Worm (Caenorhabditis elegans) whole organism, L2 larva: ENCODE measurements around the gene R11G1.2.

Experiments used
- R02D3.7 ChIP-seq: fragments of 150-350 bp; optimal IDR thresholded peaks from 2 replicates; lab custom pipeline; 2014; ENCODE audit warnings: missing biosample characterization, missing genetic modification characterization
- elt-3 ChIP-seq: sonication (generic microtip); optimal IDR thresholded peaks from 2 replicates; lab custom pipeline; 2017; ENCODE audit warnings: missing biosample characterization, missing genetic modification characterization
- fos-1 ChIP-seq: fragments of 150-350 bp; optimal IDR thresholded peaks from 2 replicates; lab custom pipeline; 2014; ENCODE audit warnings: missing biosample characterization, missing genetic modification characterization
- gmeb-1 ChIP-seq: fragments of 150-350 bp; optimal IDR thresholded peaks from 2 replicates; lab custom pipeline; 2014; ENCODE audit warnings: missing biosample characterization, missing genetic modification characterization
- lin-39 ChIP-seq: fragments of 150-350 bp; optimal IDR thresholded peaks from 2 replicates; lab custom pipeline; 2014; ENCODE audit warnings: missing biosample characterization, missing genetic modification reagents, missing genetic modification characterization
- nhr-11 ChIP-seq: fragments of 150-350 bp; optimal IDR thresholded peaks from 2 replicates; lab custom pipeline; 2014; ENCODE audit warnings: missing biosample characterization, missing genetic modification characterization
- nhr-12 ChIP-seq: fragments of 150-350 bp; optimal IDR thresholded peaks from 2 replicates; lab custom pipeline; 2014; ENCODE audit warnings: missing biosample characterization, missing genetic modification characterization
- nhr-23 ChIP-seq: fragments of 150-350 bp; optimal IDR thresholded peaks from 2 replicates; lab custom pipeline; 2014; ENCODE audit warnings: missing biosample characterization, missing genetic modification reagents, missing genetic modification characterization
- peb-1 ChIP-seq: fragments of 150-350 bp; optimal IDR thresholded peaks from 2 replicates; lab custom pipeline; 2014; ENCODE audit warnings: missing biosample characterization, missing genetic modification characterization
- sem-4 ChIP-seq: fragments of 150-350 bp; optimal IDR thresholded peaks from 2 replicates; lab custom pipeline; 2014; ENCODE audit warnings: missing biosample characterization, missing genetic modification reagents, missing genetic modification characterization
- unc-55 ChIP-seq: fragments of 150-350 bp; sonication (generic microtip); optimal IDR thresholded peaks from 3 replicates; lab custom pipeline; 2014; ENCODE audit warnings: missing biosample characterization, missing genetic modification reagents, missing genetic modification characterization
- ztf-4 ChIP-seq: fragments of 150-350 bp; optimal IDR thresholded peaks from 2 replicates; lab custom pipeline; 2014; ENCODE audit warnings: missing biosample characterization, missing genetic modification characterization

ce11 chrX:3628016-3628415 is 22.4 kb upstream of the R11G1.2 start, which contains the start of gene vep-2:
- no peak for TF ChIP-seq nhr-11 (tag; lab: Kevin White, UChicago)
- no peak for TF ChIP-seq fos-1 (tag; lab: Kevin White, UChicago)
- TF ChIP-seq peb-1 (tag; lab: Kevin White, UChicago) = no peak
- no peak for TF ChIP-seq gmeb-1
- no peak for TF ChIP-seq ztf-4 (tag; lab: Kevin White, UChicago)
- no peak for TF ChIP-seq sem-4 (tag; lab: Kevin White, UChicago)
- no peak for TF ChIP-seq nhr-12 (tag; lab: Kevin White, UChicago)
- no peak for TF ChIP-seq R02D3.7 (tag; lab: Kevin White, UChicago)
- TF ChIP-seq unc-55 (GFP tag; lab: Kevin White, UChicago) = no peak
- no peak for TF ChIP-seq lin-39 (tag; lab: Kevin White, UChicago)
- no peak for TF ChIP-seq elt-3 (tag; lab: Kevin White, UChicago)
- no peak for TF ChIP-seq nhr-23 (tag; lab: Kevin White, UChicago)
